Fruit fly (Drosophila melanogaster) whole organism, embryonic: Measurements from ENCODE around the gene CG15570.

ENCODE experiments used
- Abd-B ChIP-seq: fragments of 200-800 bp; sonication (Bioruptor generic); optimal IDR thresholded peaks from 2 replicates; lab custom pipeline; 2018; ENCODE audit warnings: missing biosample characterization, mild to moderate bottlenecking, missing genetic modification characterization, moderate library complexity
- Adf1 ChIP-seq: fragments of 200-800 bp; sonication (Bioruptor generic); IDR thresholded peaks from 2 replicates; pipeline ENCODE4 v1.3.6; 2022; ENCODE audit warnings: missing biosample characterization, missing genetic modification characterization
- Aef1 ChIP-seq: fragments of 200-800 bp; sonication (Bioruptor generic); IDR thresholded peaks from 3 replicates; pipeline ENCODE4 v1.3.6; 2022; ENCODE audit warnings: missing biosample characterization, missing genetic modification characterization
- B-H1 ChIP-seq: fragments of 200-800 bp; sonication (Bioruptor generic); IDR thresholded peaks from 3 replicates; pipeline ENCODE4 v1.3.6; 2022; ENCODE audit warnings: missing biosample characterization, missing genetic modification characterization
- CG10147 ChIP-seq: fragments of 200-800 bp; sonication (Bioruptor generic); optimal IDR thresholded peaks from 2 replicates; lab custom pipeline; 2019; ENCODE audit warnings: missing biosample characterization, mild to moderate bottlenecking, missing genetic modification characterization, moderate library complexity
- CG10274 ChIP-seq: fragments of 200-800 bp; sonication (Bioruptor generic); optimal IDR thresholded peaks from 3 replicates; lab custom pipeline; 2017; ENCODE audit warnings: missing biosample characterization, mild to moderate bottlenecking, missing genetic modification characterization
- CG10462 ChIP-seq: fragments of 200-800 bp; sonication (Bioruptor generic); optimal IDR thresholded peaks from 2 replicates; lab custom pipeline; 2016; ENCODE audit warnings: missing biosample characterization, missing genetic modification characterization
- CG11504 ChIP-seq: fragments of 200-800 bp; sonication (Bioruptor generic); optimal IDR thresholded peaks from 3 replicates; lab custom pipeline; 2019; ENCODE audit warnings: missing biosample characterization, mild to moderate bottlenecking, missing genetic modification characterization, moderate library complexity
- CG11695 ChIP-seq: fragments of 200-800 bp; sonication (Bioruptor generic); IDR thresholded peaks from 3 replicates; pipeline ENCODE4 v1.3.6; 2022; ENCODE audit warnings: missing biosample characterization, missing genetic modification characterization
- CG11696 ChIP-seq: fragments of 200-800 bp; sonication (Bioruptor generic); IDR thresholded peaks from 2 replicates; pipeline ENCODE4 v1.3.6; 2022; ENCODE audit warnings: missing biosample characterization, missing genetic modification characterization
- CG12155 ChIP-seq: fragments of 200-800 bp; sonication (Bioruptor generic); optimal IDR thresholded peaks from 3 replicates; lab custom pipeline; 2016; ENCODE audit warnings: missing biosample characterization, missing genetic modification characterization
- CG13287 ChIP-seq: fragments of 200-800 bp; sonication (Bioruptor generic); IDR thresholded peaks from 2 replicates; pipeline ENCODE4 v1.3.6; 2022; ENCODE audit warnings: missing biosample characterization, missing genetic modification characterization; ENCODE audit not compliant: partially characterized antibody
- CG15073 ChIP-seq: fragments of 200-800 bp; sonication (Bioruptor generic); optimal IDR thresholded peaks from 2 replicates; lab custom pipeline; 2016; ENCODE audit warnings: missing biosample characterization, missing genetic modification characterization
- CG17359 ChIP-seq: fragments of 200-800 bp; sonication (Bioruptor generic); optimal IDR thresholded peaks from 3 replicates; lab custom pipeline; 2018; ENCODE audit warnings: missing biosample characterization, mild to moderate bottlenecking, missing genetic modification characterization, moderate library complexity
- CG17612 ChIP-seq: fragments of 200-800 bp; sonication (Bioruptor generic); IDR thresholded peaks from 2 replicates; pipeline ENCODE4 v1.3.6; 2022; ENCODE audit warnings: missing biosample characterization, missing genetic modification characterization
- CG17912 ChIP-seq: fragments of 200-800 bp; sonication (Bioruptor generic); optimal IDR thresholded peaks from 2 replicates; lab custom pipeline; 2018; ENCODE audit warnings: missing biosample characterization, mild to moderate bottlenecking, missing genetic modification characterization
- CG1832 ChIP-seq: fragments of 200-800 bp; sonication (Bioruptor generic); optimal IDR thresholded peaks from 2 replicates; lab custom pipeline; 2017; ENCODE audit warnings: missing biosample characterization, mild to moderate bottlenecking, missing genetic modification characterization, inconsistent platforms
- CG30020 ChIP-seq: fragments of 200-800 bp; optimal IDR thresholded peaks from 2 replicates; lab custom pipeline; 2019; ENCODE audit warnings: missing biosample characterization, mild to moderate bottlenecking, missing genetic modification characterization, moderate library complexity
- CG32532 ChIP-seq: fragments of 200-800 bp; sonication (Bioruptor generic); IDR thresholded peaks from 2 replicates; pipeline ENCODE4 v1.3.6; 2022; ENCODE audit warnings: missing biosample characterization, missing genetic modification characterization
- CG4730 ChIP-seq: fragments of 200-800 bp; sonication (Bioruptor generic); IDR thresholded peaks from 2 replicates; pipeline ENCODE4 v1.3.6; 2022; ENCODE audit warnings: missing biosample characterization, missing genetic modification characterization
- CG4854 ChIP-seq: fragments of 200-800 bp; sonication (Bioruptor generic); optimal IDR thresholded peaks from 2 replicates; lab custom pipeline; 2016; ENCODE audit warnings: missing biosample characterization, missing genetic modification characterization, inconsistent platforms
- CG6175 ChIP-seq: fragments of 200-800 bp; sonication (Bioruptor generic); IDR thresholded peaks from 3 replicates; pipeline ENCODE4 v1.3.6; 2022; ENCODE audit warnings: missing biosample characterization, missing genetic modification characterization
- CG7357 ChIP-seq: fragments of 200-800 bp; sonication (Bioruptor generic); IDR thresholded peaks from 3 replicates; pipeline ENCODE4 v1.3.6; 2022; ENCODE audit warnings: missing biosample characterization, missing genetic modification characterization
- CG7839 ChIP-seq: fragments of 200-800 bp; sonication (Bioruptor generic); optimal IDR thresholded peaks from 3 replicates; lab custom pipeline; 2018; ENCODE audit warnings: missing biosample characterization, mild to moderate bottlenecking, missing genetic modification characterization, moderate library complexity
- CG8281 ChIP-seq: fragments of 200-800 bp; sonication (Bioruptor generic); optimal IDR thresholded peaks from 2 replicates; lab custom pipeline; 2018; ENCODE audit warnings: missing biosample characterization, mild to moderate bottlenecking, missing genetic modification characterization, moderate library complexity
- CG8388 ChIP-seq: fragments of 200-800 bp; sonication (Bioruptor generic); optimal IDR thresholded peaks from 2 replicates; lab custom pipeline; 2019; ENCODE audit warnings: missing biosample characterization, mild to moderate bottlenecking, missing genetic modification characterization, moderate library complexity
- CG9215 ChIP-seq: fragments of 200-800 bp; sonication (Bioruptor generic); IDR thresholded peaks from 2 replicates; pipeline ENCODE4 v1.3.6; 2022; ENCODE audit warnings: missing biosample characterization, missing genetic modification characterization
- CHES-1-like ChIP-seq: fragments of 200-800 bp; sonication (Bioruptor generic); optimal IDR thresholded peaks from 2 replicates; lab custom pipeline; 2016; ENCODE audit warnings: missing biosample characterization, missing genetic modification characterization
- Camta ChIP-seq: fragments of 200-800 bp; sonication (Bioruptor generic); optimal IDR thresholded peaks from 2 replicates; lab custom pipeline; 2016; ENCODE audit warnings: missing biosample characterization, missing genetic modification characterization
- Chrac-16 ChIP-seq: fragments of 200-800 bp; sonication (Bioruptor generic); optimal IDR thresholded peaks from 3 replicates; lab custom pipeline; 2016; ENCODE audit warnings: missing biosample characterization, missing genetic modification characterization
- D19B ChIP-seq: fragments of 200-800 bp; sonication (Bioruptor generic); optimal IDR thresholded peaks from 2 replicates; lab custom pipeline; 2017; ENCODE audit warnings: missing biosample characterization, mild to moderate bottlenecking, missing genetic modification characterization
- Drgx ChIP-seq: fragments of 200-800 bp; sonication (Bioruptor generic); IDR thresholded peaks from 2 replicates; pipeline ENCODE4 v1.3.6; 2022; ENCODE audit warnings: missing biosample characterization, missing genetic modification characterization
- HmgD ChIP-seq: fragments of 200-800 bp; sonication (Bioruptor generic); optimal IDR thresholded peaks from 3 replicates; lab custom pipeline; 2016; ENCODE audit warnings: missing biosample characterization, missing genetic modification characterization
- Nf-YB ChIP-seq: fragments of 200-800 bp; sonication (Bioruptor generic); optimal IDR thresholded peaks from 3 replicates; lab custom pipeline; 2019; ENCODE audit warnings: missing biosample characterization, mild to moderate bottlenecking, missing genetic modification characterization, moderate library complexity
- Optix ChIP-seq: fragments of 200-800 bp; sonication (Bioruptor generic); IDR thresholded peaks from 3 replicates; pipeline ENCODE4 v1.3.6; 2022; ENCODE audit warnings: missing biosample characterization, missing genetic modification characterization
- Ravus ChIP-seq: fragments of 200-800 bp; sonication (Bioruptor generic); IDR thresholded peaks from 2 replicates; pipeline ENCODE4 v1.3.6; 2022; ENCODE audit warnings: missing biosample characterization, missing genetic modification characterization
- Side ChIP-seq: fragments of 200-800 bp; sonication (Bioruptor generic); optimal IDR thresholded peaks from 2 replicates; lab custom pipeline; 2016; ENCODE audit warnings: missing biosample characterization, missing genetic modification characterization
- Sin3A ChIP-seq: fragments of >200 bp; optimal IDR thresholded peaks from 2 replicates; lab custom pipeline; 2018
- Spps ChIP-seq: fragments of 200-800 bp; sonication (Bioruptor generic); optimal IDR thresholded peaks from 2 replicates; lab custom pipeline; 2018; ENCODE audit warnings: missing biosample characterization, mild to moderate bottlenecking, missing genetic modification characterization
- ac ChIP-seq: fragments of 200-800 bp; sonication (Bioruptor generic); optimal IDR thresholded peaks from 3 replicates; lab custom pipeline; 2017; ENCODE audit warnings: missing biosample characterization, mild to moderate bottlenecking, missing genetic modification characterization
- bigmax ChIP-seq: fragments of 200-800 bp; sonication (Bioruptor generic); optimal IDR thresholded peaks from 2 replicates; lab custom pipeline; 2018; ENCODE audit warnings: missing biosample characterization, mild to moderate bottlenecking, missing genetic modification characterization
- dysf ChIP-seq: fragments of 200-800 bp; sonication (Bioruptor generic); IDR thresholded peaks from 3 replicates; pipeline ENCODE4 v1.3.6; 2022; ENCODE audit warnings: missing biosample characterization, missing genetic modification characterization
- jumu ChIP-seq: fragments of 200-800 bp; sonication (Bioruptor generic); optimal IDR thresholded peaks from 3 replicates; lab custom pipeline; 2016; ENCODE audit warnings: missing biosample characterization, missing genetic modification characterization
- klu ChIP-seq: fragments of 200-800 bp; sonication (Bioruptor generic); IDR thresholded peaks from 2 replicates; pipeline ENCODE4 v1.3.6; 2022; ENCODE audit warnings: missing biosample characterization, missing genetic modification characterization
- prd ChIP-seq, 3 experiments: fragments of >200 bp in 2 of 3; fragments of 200-800 bp in 1 of 3; sonication (Bioruptor generic) in 1 of 3; optimal IDR thresholded peaks in 2 of 3; IDR thresholded peaks in 1 of 3; 2 replicates in 2 of 3; 3 replicates in 1 of 3; pipeline versions ENCODE4 v1.3.6 to Lab custom; 2017 to 2022; ENCODE audit warnings: missing biosample characterization in 1 of 3, missing genetic modification characterization in 1 of 3
- ranshi ChIP-seq: fragments of 200-800 bp; sonication (Bioruptor generic); IDR thresholded peaks from 2 replicates; pipeline ENCODE4 v1.3.6; 2022; ENCODE audit warnings: missing biosample characterization, missing genetic modification characterization
- scrt ChIP-seq: fragments of 200-800 bp; sonication (Bioruptor generic); optimal IDR thresholded peaks from 2 replicates; lab custom pipeline; 2018; ENCODE audit warnings: missing biosample characterization, mild to moderate bottlenecking, missing genetic modification characterization, moderate library complexity
- sug ChIP-seq: fragments of 200-800 bp; optimal IDR thresholded peaks from 2 replicates; lab custom pipeline; 2019; ENCODE audit warnings: missing biosample characterization, mild to moderate bottlenecking, missing genetic modification characterization, moderate library complexity
- trem ChIP-seq: fragments of 200-800 bp; optimal IDR thresholded peaks from 3 replicates; lab custom pipeline; 2019; ENCODE audit warnings: missing biosample characterization, mild to moderate bottlenecking, missing genetic modification characterization, moderate library complexity
- twi ChIP-seq: fragments of 200-800 bp; optimal IDR thresholded peaks from 2 replicates; lab custom pipeline; 2019; ENCODE audit warnings: missing biosample characterization, mild to moderate bottlenecking, missing genetic modification characterization, moderate library complexity
- tx ChIP-seq: fragments of 200-800 bp; sonication (Bioruptor generic); optimal IDR thresholded peaks from 2 replicates; lab custom pipeline; 2016; ENCODE audit warnings: missing biosample characterization, missing genetic modification characterization
- vfl ChIP-seq: fragments of 200-800 bp; sonication (Bioruptor generic); optimal IDR thresholded peaks from 2 replicates; lab custom pipeline; 2016; ENCODE audit warnings: missing biosample characterization, missing genetic modification characterization

CG15570 gene

dm6 chrX:4262661-4263060 is 44.7 kb downstream of the CG15570 start (continued):
- TF ChIP-seq ac (no peak), CG15073 (GFP tag; lab: Kevin White, UChicago) (no peak), Optix (GFP tag; lab: Robert Waterston, UW) (peak; percentile 22; the same call in 1 of the 3 replicates), Camta (no peak), CG10462 (GFP tag; lab: Kevin White, UChicago) (no peak), scrt (peak; percentile 33), CG12155 (GFP tag; lab: Kevin White, UChicago) (peak; percentile 26), CG11695 (GFP tag; lab: Robert Waterston, UW) (no peak), Abd-B (GFP tag; lab: Kevin White, UChicago) (peak; percentile 26), CG17612 (GFP tag; lab: Robert Waterston, UW) (no peak), CG32532 (GFP tag; lab: Robert Waterston, UW) (peak; percentile 54; the same call in 1 of the 2 replicates), klu (GFP tag; lab: Robert Waterston, UW) (0 out of 2 replicates have a peak, but pooled peaks have one; percentile 41), vfl (no peak), CG7839 (tag; lab: Kevin White, UChicago) (peak; percentile 68), CG17359 (tag; lab: Kevin White, UChicago) (peak; percentile 54), Spps (tag; lab: Kevin White, UChicago) (no peak), jumu (GFP tag; lab: Kevin White, UChicago) (peak; percentile 38), CG30020 (tag; lab: Kevin White, UChicago) (no peak), CG11504 (tag; lab: Kevin White, UChicago) (peak; percentile 66), CG7357 (GFP tag; lab: Robert Waterston, UW) (no peak), CG9215 (peak; percentile 51), CG8281 (tag; lab: Kevin White, UChicago) (no peak), Ravus (GFP tag; lab: Robert Waterston, UW) (no peak), Aef1 (0 out of 3 replicates have a peak, but pooled peaks have one; percentile 23), Side (GFP tag; lab: Kevin White, UChicago) (peak; percentile 40), Adf1 (GFP tag; lab: Robert Waterston, UW) (no peak), dysf (GFP tag; lab: Robert Waterston, UW) (peak; percentile 64), ranshi (GFP tag; lab: Robert Waterston, UW) (peak; percentile 52; the same call in 1 of the 2 replicates), CG8388 (no peak), CG4854 (GFP tag; lab: Kevin White, UChicago) (no peak), Sin3A (no peak), prd (optimal IDR thresholded peaks at IDR 0.05; lab: Kevin White, UChicago) (no peak), prd (GFP tag; IDR thresholded peaks at IDR 0.05; lab: Robert Waterston, UW) (peak; percentile 76), CHES-1-like (peak; percentile 31), CG10274 (GFP tag; lab: Kevin White, UChicago) (no peak), Nf-YB (GFP tag; lab: Kevin White, UChicago) (no peak), CG6175 (GFP tag; lab: Robert Waterston, UW) (0 out of 3 replicates have a peak, but pooled peaks have one; percentile 27), B-H1 (no peak), CG4730 (GFP tag; lab: Robert Waterston, UW) (0 out of 2 replicates have a peak, but pooled peaks have one; percentile 14), twi (tag; lab: Kevin White, UChicago) (no peak), D19B (GFP tag; lab: Kevin White, UChicago) (no peak), tx (GFP tag; lab: Kevin White, UChicago) (no peak), bigmax (GFP tag; lab: Kevin White, UChicago) (no peak), HmgD (no peak), CG13287 (GFP tag; lab: Robert Waterston, UW) (no peak), CG10147 (GFP tag; lab: Kevin White, UChicago) (peak; percentile 35), sug (tag; lab: Kevin White, UChicago) (no peak), Drgx (GFP tag; lab: Robert Waterston, UW) (no peak), trem (tag; lab: Kevin White, UChicago) (no peak), Chrac-16 (GFP tag; lab: Kevin White, UChicago) (peak; percentile 24), CG17912 (GFP tag; lab: Kevin White, UChicago) (no peak), CG11696 (GFP tag; lab: Robert Waterston, UW) (no peak), CG1832 (no peak)
